Fruit fly (Drosophila melanogaster) whole organism, embryonic: ENCODE results near the gene Ptp10D.

Source experiments
- Ada2b ChIP-seq: fragments of 200-800 bp; sonication (Bioruptor generic); IDR thresholded peaks from 2 replicates; pipeline ENCODE4 v1.3.6; 2022; ENCODE audit warnings: missing biosample characterization, missing genetic modification characterization
- B-H1 ChIP-seq: fragments of 200-800 bp; sonication (Bioruptor generic); IDR thresholded peaks from 3 replicates; pipeline ENCODE4 v1.3.6; 2022; ENCODE audit warnings: missing biosample characterization, missing genetic modification characterization
- CG10321 ChIP-seq: fragments of 200-800 bp; sonication (Bioruptor generic); IDR thresholded peaks from 2 replicates; pipeline ENCODE4 v1.3.6; 2022; ENCODE audit warnings: missing biosample characterization, missing genetic modification characterization
- CG10565 ChIP-seq: fragments of 200-800 bp; sonication (Bioruptor generic); optimal IDR thresholded peaks from 3 replicates; lab custom pipeline; 2016; ENCODE audit warnings: missing biosample characterization, mild to moderate bottlenecking, missing genetic modification characterization
- CG11093 ChIP-seq: fragments of 200-800 bp; sonication (Bioruptor generic); IDR thresholded peaks from 3 replicates; pipeline ENCODE4 v1.3.6; 2022; ENCODE audit warnings: missing biosample characterization, missing genetic modification characterization
- CG11504 ChIP-seq: fragments of 200-800 bp; sonication (Bioruptor generic); optimal IDR thresholded peaks from 3 replicates; lab custom pipeline; 2019; ENCODE audit warnings: missing biosample characterization, mild to moderate bottlenecking, missing genetic modification characterization, moderate library complexity
- CG12219 ChIP-seq: fragments of 200-800 bp; sonication (Bioruptor generic); optimal IDR thresholded peaks from 3 replicates; lab custom pipeline; 2018; ENCODE audit warnings: missing biosample characterization, mild to moderate bottlenecking, missing genetic modification characterization
- CG13123 ChIP-seq: fragments of 200-800 bp; sonication (Bioruptor generic); optimal IDR thresholded peaks from 2 replicates; lab custom pipeline; 2016; ENCODE audit warnings: missing biosample characterization, missing genetic modification characterization
- CG13424 ChIP-seq: fragments of 200-800 bp; sonication (Bioruptor generic); optimal IDR thresholded peaks from 2 replicates; lab custom pipeline; 2019; ENCODE audit warnings: missing biosample characterization, mild to moderate bottlenecking, missing genetic modification characterization, moderate library complexity
- CG14860 ChIP-seq: fragments of 200-800 bp; sonication (Bioruptor generic); IDR thresholded peaks from 3 replicates; pipeline ENCODE4 v1.3.6; 2022; ENCODE audit warnings: missing biosample characterization, missing genetic modification characterization; ENCODE audit not compliant: partially characterized antibody
- CG14965 ChIP-seq: fragments of 200-800 bp; sonication (Bioruptor generic); optimal IDR thresholded peaks from 2 replicates; lab custom pipeline; 2016; ENCODE audit warnings: missing biosample characterization, missing genetic modification characterization, borderline replicate concordance
- CG1602 ChIP-seq: fragments of 200-800 bp; sonication (Bioruptor generic); optimal IDR thresholded peaks from 3 replicates; lab custom pipeline; 2016; ENCODE audit warnings: missing biosample characterization, missing genetic modification characterization
- CG17612 ChIP-seq: fragments of 200-800 bp; sonication (Bioruptor generic); IDR thresholded peaks from 2 replicates; pipeline ENCODE4 v1.3.6; 2022; ENCODE audit warnings: missing biosample characterization, missing genetic modification characterization
- CG17829 ChIP-seq: fragments of 200-800 bp; optimal IDR thresholded peaks from 2 replicates; lab custom pipeline; 2019; ENCODE audit warnings: missing biosample characterization, mild to moderate bottlenecking, missing genetic modification characterization, moderate library complexity
- CG18764 ChIP-seq: fragments of 200-800 bp; sonication (Bioruptor generic); optimal IDR thresholded peaks from 3 replicates; lab custom pipeline; 2016; ENCODE audit warnings: missing biosample characterization, missing genetic modification characterization
- CG2116 ChIP-seq: fragments of 200-800 bp; sonication (Bioruptor generic); optimal IDR thresholded peaks from 3 replicates; lab custom pipeline; 2018; ENCODE audit warnings: missing biosample characterization, mild to moderate bottlenecking, missing genetic modification characterization
- CG2875 ChIP-seq: fragments of 200-800 bp; sonication (Bioruptor generic); optimal IDR thresholded peaks from 2 replicates; lab custom pipeline; 2017; ENCODE audit warnings: missing biosample characterization, mild to moderate bottlenecking, missing genetic modification characterization, missing genetic modification reagents
- CG31224 ChIP-seq: fragments of 200-800 bp; sonication (Bioruptor generic); IDR thresholded peaks from 2 replicates; pipeline ENCODE4 v1.3.6; 2022; ENCODE audit warnings: missing biosample characterization, missing genetic modification characterization
- CG32767 ChIP-seq: fragments of 200-800 bp; sonication (Bioruptor generic); IDR thresholded peaks from 2 replicates; pipeline ENCODE4 v1.3.6; 2022; ENCODE audit warnings: missing biosample characterization, missing genetic modification characterization
- CG3838 ChIP-seq: fragments of 200-800 bp; sonication (Bioruptor generic); optimal IDR thresholded peaks from 3 replicates; lab custom pipeline; 2016; ENCODE audit warnings: missing biosample characterization, missing genetic modification characterization
- CG42726 ChIP-seq: fragments of 200-800 bp; sonication (Bioruptor generic); IDR thresholded peaks from 2 replicates; pipeline ENCODE4 v1.3.6; 2022; ENCODE audit warnings: missing biosample characterization, missing genetic modification characterization; ENCODE audit not compliant: partially characterized antibody
- CG4424 ChIP-seq: fragments of 200-800 bp; sonication (Bioruptor generic); optimal IDR thresholded peaks from 3 replicates; lab custom pipeline; 2016; ENCODE audit warnings: missing biosample characterization, missing genetic modification characterization
- CG6689 ChIP-seq: fragments of 200-800 bp; sonication (Bioruptor generic); IDR thresholded peaks from 2 replicates; pipeline ENCODE4 v1.3.6; 2022; ENCODE audit warnings: missing biosample characterization, missing genetic modification characterization
- CG7786 ChIP-seq: fragments of 200-800 bp; sonication (Bioruptor generic); optimal IDR thresholded peaks from 2 replicates; lab custom pipeline; 2016; ENCODE audit warnings: missing biosample characterization, missing genetic modification characterization
- H15 ChIP-seq: fragments of 200-800 bp; sonication (Bioruptor generic); IDR thresholded peaks from 3 replicates; pipeline ENCODE4 v1.3.6; 2022; ENCODE audit warnings: missing biosample characterization, missing genetic modification characterization
- H2.0 ChIP-seq: fragments of 200-800 bp; sonication (Bioruptor generic); IDR thresholded peaks from 2 replicates; pipeline ENCODE4 v1.3.6; 2022; ENCODE audit warnings: missing biosample characterization, missing genetic modification characterization
- HLH3B ChIP-seq: fragments of 200-800 bp; sonication (Bioruptor generic); IDR thresholded peaks from 2 replicates; pipeline ENCODE4 v1.3.6; 2022; ENCODE audit warnings: missing biosample characterization, missing genetic modification characterization
- HmgZ ChIP-seq: fragments of 200-800 bp; sonication (Bioruptor generic); optimal IDR thresholded peaks from 2 replicates; lab custom pipeline; 2018; ENCODE audit warnings: missing biosample characterization, mild to moderate bottlenecking, missing genetic modification characterization
- Hr39 ChIP-seq: fragments of >200 bp; optimal IDR thresholded peaks from 2 replicates; lab custom pipeline; 2017
- MBD-R2 ChIP-seq: fragments of 200-800 bp; sonication (Bioruptor generic); IDR thresholded peaks from 2 replicates; pipeline ENCODE4 v1.3.6; 2022; ENCODE audit warnings: missing biosample characterization, missing genetic modification characterization
- NC2α ChIP-seq: fragments of 200-800 bp; sonication (Bioruptor generic); optimal IDR thresholded peaks from 2 replicates; lab custom pipeline; 2016; ENCODE audit warnings: missing biosample characterization, missing genetic modification characterization
- NC2β ChIP-seq: fragments of 200-800 bp; sonication (Bioruptor generic); optimal IDR thresholded peaks from 2 replicates; lab custom pipeline; 2016; ENCODE audit warnings: missing biosample characterization, missing genetic modification characterization
- Opbp ChIP-seq: fragments of 200-800 bp; sonication (Bioruptor generic); IDR thresholded peaks from 3 replicates; pipeline ENCODE4 v1.3.6; 2022; ENCODE audit warnings: missing biosample characterization, missing genetic modification characterization; ENCODE audit not compliant: partially characterized antibody
- Pdp1 ChIP-seq, 2 experiments: fragments of 200-800 bp; sonication (Bioruptor generic); optimal IDR thresholded peaks; 3 replicates each; lab custom pipeline; 2016; ENCODE audit warnings: missing biosample characterization in 2 of 2, missing genetic modification characterization in 2 of 2, mild to moderate bottlenecking in 1 of 2, moderate library complexity in 1 of 2
- Rfx ChIP-seq: fragments of 200-800 bp; sonication (Bioruptor generic); IDR thresholded peaks from 2 replicates; pipeline ENCODE4 v1.3.6; 2022; ENCODE audit warnings: missing biosample characterization, missing genetic modification characterization
- Trl ChIP-seq, 3 experiments: fragments of >200 bp in 2 of 3; fragments of 200-800 bp in 1 of 3; sonication (Bioruptor generic) in 1 of 3; optimal IDR thresholded peaks; 2 replicates in 1 of 3; 3 replicates in 2 of 3; lab custom pipeline; 2016 to 2017; ENCODE audit warnings: missing biosample characterization in 1 of 3, missing genetic modification characterization in 1 of 3
- abd-A ChIP-seq: fragments of 200-800 bp; sonication (Bioruptor generic); optimal IDR thresholded peaks from 3 replicates; lab custom pipeline; 2019; ENCODE audit warnings: missing biosample characterization, mild to moderate bottlenecking, missing genetic modification characterization, moderate library complexity
- al ChIP-seq: fragments of 200-800 bp; sonication (Bioruptor generic); IDR thresholded peaks from 2 replicates; pipeline ENCODE4 v1.3.6; 2022; ENCODE audit warnings: missing biosample characterization, missing genetic modification characterization
- ara ChIP-seq: fragments of 200-800 bp; sonication (Bioruptor generic); IDR thresholded peaks from 2 replicates; pipeline ENCODE4 v1.3.6; 2022; ENCODE audit warnings: missing biosample characterization, missing genetic modification characterization
- ci ChIP-seq: fragments of 200-800 bp; sonication (Bioruptor generic); IDR thresholded peaks from 3 replicates; pipeline ENCODE4 v1.3.6; 2022; ENCODE audit warnings: missing biosample characterization, missing genetic modification characterization
- da ChIP-seq: fragments of 200-800 bp; sonication (Bioruptor generic); optimal IDR thresholded peaks from 2 replicates; lab custom pipeline; 2016; ENCODE audit warnings: missing biosample characterization, missing genetic modification characterization
- dm ChIP-seq: fragments of 200-800 bp; sonication (Bioruptor generic); optimal IDR thresholded peaks from 3 replicates; lab custom pipeline; 2016; ENCODE audit warnings: missing biosample characterization, missing genetic modification characterization
- fru ChIP-seq: fragments of >200 bp; optimal IDR thresholded peaks from 2 replicates; lab custom pipeline; 2017
- her ChIP-seq: fragments of 200-800 bp; sonication (Bioruptor generic); optimal IDR thresholded peaks from 2 replicates; lab custom pipeline; 2016; ENCODE audit warnings: missing biosample characterization, missing genetic modification characterization
- inv ChIP-seq: fragments of 200-800 bp; sonication (Bioruptor generic); IDR thresholded peaks from 2 replicates; pipeline ENCODE4 v1.3.6; 2022; ENCODE audit warnings: missing biosample characterization, missing genetic modification characterization; ENCODE audit not compliant: partially characterized antibody
- jumu ChIP-seq: fragments of 200-800 bp; sonication (Bioruptor generic); optimal IDR thresholded peaks from 3 replicates; lab custom pipeline; 2016; ENCODE audit warnings: missing biosample characterization, missing genetic modification characterization
- lilli ChIP-seq: fragments of 200-800 bp; sonication (Bioruptor generic); optimal IDR thresholded peaks from 3 replicates; lab custom pipeline; 2016; ENCODE audit warnings: missing biosample characterization, missing genetic modification characterization
- lola ChIP-seq, 3 experiments: fragments of >200 bp in 2 of 3; fragments of 200-800 bp in 1 of 3; sonication (Bioruptor generic) in 1 of 3; optimal IDR thresholded peaks; 2 replicates each; lab custom pipeline; 2017 to 2019; ENCODE audit warnings: missing biosample characterization in 3 of 3, missing genetic modification characterization in 3 of 3, mild to moderate bottlenecking in 1 of 3, moderate library complexity in 1 of 3
- peb ChIP-seq: fragments of 200-800 bp; sonication (Bioruptor generic); IDR thresholded peaks from 2 replicates; pipeline ENCODE4 v1.3.6; 2022; ENCODE audit warnings: missing biosample characterization, missing genetic modification characterization
- pho ChIP-seq: fragments of 200-800 bp; sonication (Bioruptor generic); optimal IDR thresholded peaks from 2 replicates; lab custom pipeline; 2016; ENCODE audit warnings: missing biosample characterization, missing genetic modification characterization
- ssp ChIP-seq: fragments of 200-800 bp; sonication (Bioruptor generic); IDR thresholded peaks from 2 replicates; pipeline ENCODE4 v1.3.6; 2022; ENCODE audit warnings: missing biosample characterization, missing genetic modification characterization
- wor ChIP-seq: fragments of 200-800 bp; sonication (Bioruptor generic); IDR thresholded peaks from 2 replicates; pipeline ENCODE4 v1.3.6; 2022; ENCODE audit warnings: missing biosample characterization, missing genetic modification characterization

Gene Ptp10D

DNA sequence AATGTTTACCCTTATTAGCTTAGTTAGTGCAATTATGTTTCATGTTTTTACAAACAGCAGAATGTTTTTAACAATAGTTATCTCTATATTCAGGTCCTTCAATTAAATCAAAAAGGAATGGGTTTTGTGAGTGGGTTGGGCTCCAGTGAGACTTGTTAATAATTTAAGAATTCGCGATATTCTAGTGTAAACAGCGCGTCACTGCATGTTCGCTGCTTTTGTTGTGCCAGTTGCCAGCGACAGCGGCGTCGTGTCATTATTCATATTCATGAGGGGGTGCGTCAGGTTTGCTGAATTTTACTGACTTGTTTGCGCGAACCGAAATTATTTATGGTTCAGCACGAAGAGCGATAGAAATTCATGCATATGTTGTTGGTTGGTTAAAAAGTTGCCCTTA is 93.4 kb downstream of the Ptp10D start, which contains the start of gene Amun (continued):
- TF ChIP-seq CG10565 (GFP tag; lab: Kevin White, UChicago) (no peak), fru (lab: Kevin White, UChicago) (no peak), H2.0 (no peak), CG32767 (no peak), HLH3B (GFP tag; lab: Robert Waterston, UW) (peak; percentile 48; the same call in 1 of the 2 replicates), CG7786 (GFP tag; lab: Kevin White, UChicago) (peak; percentile 13), CG13424 (tag; lab: Kevin White, UChicago) (no peak), NC2β (GFP tag; lab: Kevin White, UChicago) (no peak), CG3838 (GFP tag; lab: Kevin White, UChicago) (peak; percentile 9), CG12219 (GFP tag; lab: Kevin White, UChicago) (no peak), wor (no peak), CG11093 (GFP tag; lab: Robert Waterston, UW) (no peak), CG6689 (GFP tag; lab: Robert Waterston, UW) (no peak), peb (GFP tag; lab: Robert Waterston, UW) (no peak), B-H1 (GFP tag; lab: Robert Waterston, UW) (peak; percentile 14; the same call in 1 of the 3 replicates), ara (GFP tag; lab: Robert Waterston, UW) (0 out of 2 replicates have a peak, but pooled peaks have one; percentile 12), CG1602 (GFP tag; lab: Kevin White, UChicago) (no peak), da (GFP tag; lab: Kevin White, UChicago) (no peak), Pdp1 (GFP tag; optimal IDR thresholded peaks at IDR 0.05; lab: Kevin White, UChicago) (peak in 1 of 2 experiments; percentile 35), CG14860 (GFP tag; lab: Robert Waterston, UW) (no peak), CG14965 (GFP tag; lab: Kevin White, UChicago) (no peak), CG17829 (tag; lab: Kevin White, UChicago) (no peak), pho (peak; percentile 21), jumu (GFP tag; lab: Kevin White, UChicago) (no peak), CG11504 (tag; lab: Kevin White, UChicago) (peak; percentile 3), lilli (GFP tag; lab: Kevin White, UChicago) (peak; percentile 51), abd-A (tag; lab: Kevin White, UChicago) (no peak), lola (GFP tag; optimal IDR thresholded peaks at IDR 0.05; lab: Kevin White, UChicago) (peak in 1 of 3 experiments; percentile 13), MBD-R2 (GFP tag; lab: Robert Waterston, UW) (no peak), CG2116 (GFP tag; lab: Kevin White, UChicago) (no peak), Ada2b (GFP tag; lab: Robert Waterston, UW) (peak; percentile 45; the same call in 1 of the 2 replicates), ssp (GFP tag; lab: Robert Waterston, UW) (peak; percentile 46; the same call in 1 of the 2 replicates), Opbp (GFP tag; lab: Robert Waterston, UW) (no peak), H15 (GFP tag; lab: Robert Waterston, UW) (0 out of 3 replicates have a peak, but pooled peaks have one; percentile 36), dm (GFP tag; lab: Kevin White, UChicago) (no peak), her (GFP tag; lab: Kevin White, UChicago) (no peak), inv (no peak), NC2α (GFP tag; lab: Kevin White, UChicago) (no peak), al (GFP tag; lab: Robert Waterston, UW) (peak; percentile 54), CG13123 (GFP tag; lab: Kevin White, UChicago) (no peak), CG42726 (GFP tag; lab: Robert Waterston, UW) (no peak), ci (peak; percentile 15; the same call in 1 of the 3 replicates), CG10321 (GFP tag; lab: Robert Waterston, UW) (no peak), CG4424 (peak; percentile 25), CG17612 (GFP tag; lab: Robert Waterston, UW) (no peak; the same call in 1 of the 2 replicates), Hr39 (lab: Kevin White, UChicago) (no peak), Trl (optimal IDR thresholded peaks at IDR 0.05; lab: Kevin White, UChicago) (no peak), Trl (GFP tag; optimal IDR thresholded peaks at IDR 0.05; lab: Kevin White, UChicago) (no peak), HmgZ (tag; lab: Kevin White, UChicago) (no peak), Rfx (GFP tag; lab: Robert Waterston, UW) (peak; percentile 73), CG2875 (GFP tag; lab: Kevin White, UChicago) (no peak), CG31224 (peak; percentile 31; the same call in 1 of the 2 replicates), CG18764 (no peak)
